Fruit fly (Drosophila melanogaster) whole organism, pupa: ENCODE data around the gene GlnRS.

Source experiments
- CG10348 ChIP-seq: fragments of 200-800 bp; sonication (Bioruptor generic); IDR thresholded peaks from 2 replicates; pipeline ENCODE4 v1.3.6; 2022; ENCODE audit warnings: missing biosample characterization, missing genetic modification characterization
- CG12605 ChIP-seq: fragments of 200-800 bp; sonication (Bioruptor generic); IDR thresholded peaks from 2 replicates; pipeline ENCODE4 v1.3.6; 2022; ENCODE audit warnings: missing biosample characterization, missing genetic modification characterization
- CG13204 ChIP-seq: fragments of 200-800 bp; sonication (Bioruptor generic); optimal IDR thresholded peaks from 2 replicates; lab custom pipeline; 2018; ENCODE audit warnings: missing biosample characterization, mild to moderate bottlenecking, missing genetic modification characterization, moderate library complexity
- CG14655 ChIP-seq: fragments of 200-800 bp; sonication (Bioruptor generic); optimal IDR thresholded peaks from 3 replicates; lab custom pipeline; 2017; ENCODE audit warnings: mild to moderate bottlenecking, missing biosample characterization, missing genetic modification reagents, missing genetic modification characterization
- CG15710 ChIP-seq: fragments of 200-800 bp; sonication (Bioruptor generic); optimal IDR thresholded peaks from 2 replicates; lab custom pipeline; 2018; ENCODE audit warnings: missing biosample characterization, mild to moderate bottlenecking, missing genetic modification characterization, moderate library complexity
- CG17806 ChIP-seq: fragments of 200-800 bp; sonication (Bioruptor generic); optimal IDR thresholded peaks from 2 replicates; lab custom pipeline; 2018; ENCODE audit warnings: missing biosample characterization, mild to moderate bottlenecking, missing genetic modification characterization, moderate library complexity
- CG32121 ChIP-seq: fragments of 200-800 bp; sonication (Bioruptor generic); IDR thresholded peaks from 2 replicates; pipeline ENCODE4 v1.3.6; 2022; ENCODE audit warnings: missing biosample characterization, missing genetic modification characterization
- CG34367 ChIP-seq: fragments of 200-800 bp; sonication (Bioruptor generic); optimal IDR thresholded peaks from 2 replicates; lab custom pipeline; 2018; ENCODE audit warnings: missing biosample characterization, mild to moderate bottlenecking, missing genetic modification characterization
- CG4496 ChIP-seq: fragments of 200-800 bp; sonication (Bioruptor generic); IDR thresholded peaks from 3 replicates; pipeline ENCODE4 v1.3.6; 2022; ENCODE audit warnings: missing biosample characterization, missing genetic modification characterization
- CG8159 ChIP-seq: fragments of 200-800 bp; sonication (Bioruptor generic); optimal IDR thresholded peaks from 3 replicates; lab custom pipeline; 2018; ENCODE audit warnings: missing biosample characterization, mild to moderate bottlenecking, missing genetic modification characterization, moderate library complexity
- CG8301 ChIP-seq: fragments of 200-800 bp; sonication (Bioruptor generic); optimal IDR thresholded peaks from 2 replicates; lab custom pipeline; 2018; ENCODE audit warnings: missing biosample characterization, mild to moderate bottlenecking, missing genetic modification characterization
- CG9948 ChIP-seq: fragments of 200-800 bp; sonication (Bioruptor generic); optimal IDR thresholded peaks from 2 replicates; lab custom pipeline; 2018; ENCODE audit warnings: missing biosample characterization, mild to moderate bottlenecking, missing genetic modification characterization, moderate library complexity
- D1 ChIP-seq: fragments of 200-800 bp; sonication (Bioruptor generic); optimal IDR thresholded peaks from 2 replicates; lab custom pipeline; 2018; ENCODE audit warnings: missing biosample characterization, mild to moderate bottlenecking, missing genetic modification characterization, moderate library complexity
- EcR ChIP-seq: fragments of 200-800 bp; sonication (Bioruptor generic); optimal IDR thresholded peaks from 3 replicates; lab custom pipeline; 2019; ENCODE audit warnings: missing biosample characterization, missing genetic modification characterization, mild to moderate bottlenecking, moderate library complexity, missing genetic modification reagents
- Ets98B ChIP-seq: fragments of 200-800 bp; sonication (Bioruptor generic); IDR thresholded peaks from 2 replicates; pipeline ENCODE4 v1.3.6; 2022; ENCODE audit warnings: missing biosample characterization, missing genetic modification characterization
- Pif1A ChIP-seq: fragments of 200-800 bp; sonication (Bioruptor generic); optimal IDR thresholded peaks from 3 replicates; lab custom pipeline; 2016; ENCODE audit warnings: missing biosample characterization, missing genetic modification characterization
- Pif1B ChIP-seq: fragments of 200-800 bp; sonication (Bioruptor generic); optimal IDR thresholded peaks from 3 replicates; lab custom pipeline; 2016; ENCODE audit warnings: missing biosample characterization, missing genetic modification characterization
- Snoo ChIP-seq: fragments of 200-800 bp; sonication (Bioruptor generic); optimal IDR thresholded peaks from 3 replicates; lab custom pipeline; 2017; ENCODE audit warnings: missing biosample characterization, mild to moderate bottlenecking, missing genetic modification characterization, inconsistent platforms
- fd96Ca ChIP-seq: fragments of 200-800 bp; sonication (Bioruptor generic); IDR thresholded peaks from 3 replicates; pipeline ENCODE4 v1.3.6; 2022; ENCODE audit warnings: missing biosample characterization, missing genetic modification characterization
- gl ChIP-seq: fragments of 200-800 bp; sonication (Bioruptor generic); optimal IDR thresholded peaks from 2 replicates; lab custom pipeline; 2018; ENCODE audit warnings: missing biosample characterization, mild to moderate bottlenecking, missing genetic modification characterization
- rn ChIP-seq: fragments of 200-800 bp; sonication (Bioruptor generic); IDR thresholded peaks from 2 replicates; pipeline ENCODE4 v1.3.6; 2022; ENCODE audit warnings: missing biosample characterization, missing genetic modification characterization

GlnRS gene

DNA sequence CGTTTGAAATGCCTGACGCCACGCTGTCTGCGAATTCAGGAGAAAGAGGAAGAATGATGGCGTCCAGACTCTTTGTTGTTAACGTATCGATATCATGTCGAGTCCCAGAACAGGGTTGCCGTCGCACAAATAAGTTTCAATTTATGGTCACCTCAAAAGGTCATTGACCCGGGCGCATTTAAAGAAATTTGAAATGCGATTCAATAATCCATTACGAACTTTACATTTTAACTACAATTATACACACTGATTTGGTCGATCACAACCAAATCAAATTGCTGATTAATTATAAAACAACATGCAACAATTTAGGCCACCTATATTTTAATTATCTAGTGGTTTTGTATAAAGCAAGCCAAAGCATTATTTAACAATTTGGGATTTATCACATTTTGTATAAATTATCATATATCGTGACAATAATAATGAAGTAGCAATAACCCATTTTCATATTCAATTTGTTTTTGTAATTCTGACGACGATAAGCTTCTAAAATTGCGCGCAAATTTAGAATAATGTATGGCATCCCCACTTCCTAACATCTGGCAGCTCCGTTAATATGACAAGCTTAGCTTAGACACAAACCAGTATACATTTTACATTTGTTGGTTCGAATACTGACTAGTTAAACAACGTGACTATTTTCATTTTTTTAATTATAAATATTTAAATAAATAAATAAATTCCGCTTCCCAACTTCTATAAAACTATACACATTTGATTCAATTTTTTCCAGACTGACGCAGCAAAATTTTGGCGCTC lies 20.3 kb downstream of the GlnRS start, which contains the start of gene bam:
Gene bam, minus strand, starts transcription at position 58 of the 762 bp plus-strand sequence.
- TF ChIP-seq EcR (GFP tag; lab: Kevin White, UChicago) (peak; percentile 81), CG17806 (tag; lab: Kevin White, UChicago) (no peak)

- TF ChIP-seq EcR (GFP tag; lab: Kevin White, UChicago) (peak; percentile 67), CG12605 (no peak)
These were observed 23.9 kb downstream of the GlnRS start, which contains the start of gene CG11854 for dm6 chr3R:25241507-25242070. TSS of gene CG11854 (plus strand) at chr3R:25242020.

DNA sequence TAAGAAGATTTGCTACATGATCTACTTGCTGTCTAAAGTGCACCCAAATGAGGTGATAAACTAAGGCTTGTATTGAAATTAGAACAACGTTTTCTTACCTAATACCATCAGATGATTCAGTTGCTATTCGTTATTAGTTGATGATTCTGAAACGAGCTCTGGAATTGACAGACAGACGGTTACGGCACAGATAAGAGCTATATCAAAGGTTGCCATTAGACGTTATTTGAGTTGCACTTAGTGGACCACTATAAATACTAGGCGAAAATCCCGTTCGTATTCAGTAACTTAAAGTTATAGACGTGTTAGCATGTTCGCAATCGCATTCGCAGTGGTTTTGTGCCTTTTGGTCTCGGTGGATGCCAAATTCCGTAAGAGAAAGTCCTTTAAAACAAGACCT lies 25.6 kb downstream of the GlnRS start, which contains the start of gene to:
Gene to, plus strand, starts transcription at position 301 of the 400 bp plus-strand sequence.
- TF ChIP-seq CG15710 (tag; lab: Kevin White, UChicago) (no peak), CG17806 (tag; lab: Kevin White, UChicago) (no peak), CG32121 (no peak), CG4496 (GFP tag; lab: Robert Waterston, UW) (no peak), CG8301 (tag; lab: Kevin White, UChicago) (no peak), D1 (tag; lab: Kevin White, UChicago) (no peak), gl (tag; lab: Kevin White, UChicago) (no peak), CG34367 (tag; lab: Kevin White, UChicago) (no peak), CG12605 (no peak), Pif1B (GFP tag; lab: Kevin White, UChicago) (no peak), CG10348 (GFP tag; lab: Robert Waterston, UW) (no peak), rn (GFP tag; lab: Robert Waterston, UW) (no peak), Pif1A (no peak), EcR (GFP tag; lab: Kevin White, UChicago) (no peak), CG14655 (GFP tag; lab: Kevin White, UChicago) (no peak), CG13204 (GFP tag; lab: Kevin White, UChicago) (no peak), fd96Ca (GFP tag; lab: Robert Waterston, UW) (no peak)

dm6 chr3R:25238771-25239700 lies 26.5 kb downstream of the GlnRS start:
- TF ChIP-seq CG8159 (peak; percentile 60), fd96Ca (GFP tag; lab: Robert Waterston, UW) (no peak), EcR (GFP tag; lab: Kevin White, UChicago) (peak; percentile 94), CG17806 (tag; lab: Kevin White, UChicago) (peak; percentile 3), CG14655 (GFP tag; lab: Kevin White, UChicago) (no peak), Snoo (tag; lab: Kevin White, UChicago) (no peak), CG15710 (tag; lab: Kevin White, UChicago) (peak; percentile 22), CG34367 (tag; lab: Kevin White, UChicago) (peak; percentile 11), CG9948 (peak; percentile 33)

DNA sequence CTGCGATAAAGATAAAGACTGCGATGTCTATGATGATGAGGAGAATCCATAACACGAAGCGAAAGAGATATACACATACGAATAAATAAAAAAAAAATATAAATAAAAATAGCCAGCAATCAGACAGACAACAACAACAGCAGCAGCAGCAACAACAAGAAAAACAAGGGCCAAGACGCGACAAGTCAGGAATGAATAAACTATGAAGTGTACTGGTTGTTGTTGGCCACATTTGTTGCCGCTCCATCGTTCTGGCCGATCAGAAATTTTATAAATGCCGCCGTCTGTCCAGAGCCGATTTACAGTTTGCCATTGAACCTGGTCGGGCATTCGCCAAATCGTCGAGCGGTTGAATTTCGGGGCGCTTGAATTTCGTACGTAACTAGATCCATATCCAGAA lies 28.2 kb downstream of the GlnRS start, which contains the start of gene Jhbp7:
Gene Jhbp7, plus strand, starts transcription at position 301 of the 400 bp plus-strand sequence.
- TF ChIP-seq CG34367 (tag; lab: Kevin White, UChicago) (no peak), gl (tag; lab: Kevin White, UChicago) (no peak), EcR (GFP tag; lab: Kevin White, UChicago) (peak; percentile 81), CG14655 (GFP tag; lab: Kevin White, UChicago) (no peak)

DNA sequence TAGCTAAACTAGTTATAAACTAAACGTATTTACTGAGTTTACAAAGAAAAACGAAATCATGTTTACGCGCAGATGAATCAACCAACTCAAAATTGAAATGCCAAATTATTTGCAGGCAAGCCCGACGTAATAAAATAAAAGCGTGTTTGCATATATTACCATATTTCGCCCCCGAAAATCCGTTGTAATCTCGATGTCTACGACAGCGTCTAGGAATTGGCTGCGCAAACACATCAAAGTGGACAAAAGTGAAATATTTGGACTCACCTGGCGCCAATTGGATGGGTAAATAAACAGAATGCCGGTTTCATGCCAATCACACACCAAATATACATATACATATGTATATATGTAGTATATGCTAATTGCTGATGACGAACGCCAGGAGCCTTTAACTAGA lies 29.4 kb downstream of the GlnRS start:
- TF ChIP-seq EcR (GFP tag; lab: Kevin White, UChicago), result no peak
- no peak for TF ChIP-seq CG14655 (GFP tag; lab: Kevin White, UChicago)
- no peak for TF ChIP-seq Ets98B
- no peak for TF ChIP-seq Snoo (tag; lab: Kevin White, UChicago)
